Worm (Caenorhabditis elegans): ENCODE measurements around the gene rimb-1.

ce11 chrIII:1793416-1793815, 5.3 kb downstream of the rimb-1 start:
- no peak for TF ChIP-seq ztf-11 (tag; optimal IDR thresholded peaks at IDR 0.05)
- TF ChIP-seq nhr-237 (tag; optimal IDR thresholded peaks at IDR 0.05), result no peak
- no peak for TF ChIP-seq nhr-12 (tag; optimal IDR thresholded peaks at IDR 0.05)
- no peak for TF ChIP-seq mef-2 (tag; optimal IDR thresholded peaks at IDR 0.05)
- TF ChIP-seq nhr-47 (tag; optimal IDR thresholded peaks at IDR 0.05), result no peak
- TF ChIP-seq C04F5.9 (tag; optimal IDR thresholded peaks at IDR 0.05), result no peak
- no peak for TF ChIP-seq snu-23 (GFP tag; optimal IDR thresholded peaks at IDR 0.05)
- TF ChIP-seq lin-13 (GFP tag; optimal IDR thresholded peaks at IDR 0.05), result no peak
- TF ChIP-seq mep-1 (tag; optimal IDR thresholded peaks at IDR 0.05), result no peak
- no peak for TF ChIP-seq aly-2 (tag; optimal IDR thresholded peaks at IDR 0.05)

Data from whole organism, L1 larva.